Worm (Caenorhabditis elegans) whole organism, mixed stage, embryonic: ENCODE results near the gene clec-175.

Source experiments
- M03D4.4 ChIP-seq: sonication (generic microtip); optimal IDR thresholded peaks from 2 replicates; lab custom pipeline; 2017; ENCODE audit warnings: mild to moderate bottlenecking, missing genetic modification characterization, missing compliant biosample characterization
- bed-3 ChIP-seq: fragments of 200-800 bp; sonication (Bioruptor generic); optimal IDR thresholded peaks from 3 replicates; lab custom pipeline; 2018; ENCODE audit warnings: mild to moderate bottlenecking, missing genetic modification characterization, moderate library complexity, missing compliant biosample characterization
- blmp-1 ChIP-seq: fragments of 150-350 bp; optimal IDR thresholded peaks from 2 replicates; lab custom pipeline; 2014; ENCODE audit warnings: missing biosample characterization, missing genetic modification characterization
- ceh-43 ChIP-seq: fragments of 200-800 bp; sonication (Bioruptor generic); optimal IDR thresholded peaks from 2 replicates; lab custom pipeline; 2018; ENCODE audit warnings: mild to moderate bottlenecking, missing genetic modification characterization, moderate library complexity, missing compliant biosample characterization
- ceh-83 ChIP-seq: fragments of 200-800 bp; sonication (Bioruptor generic); optimal IDR thresholded peaks from 2 replicates; lab custom pipeline; 2018; ENCODE audit warnings: mild to moderate bottlenecking, missing genetic modification characterization, missing compliant biosample characterization
- ces-1 ChIP-seq: fragments of 150-350 bp; optimal IDR thresholded peaks from 2 replicates; lab custom pipeline; 2014; ENCODE audit warnings: missing biosample characterization, missing genetic modification reagents, missing genetic modification characterization
- cnd-1 ChIP-seq: fragments of 200-800 bp; sonication (Bioruptor generic); optimal IDR thresholded peaks from 2 replicates; lab custom pipeline; 2018; ENCODE audit warnings: mild to moderate bottlenecking, missing genetic modification characterization, missing compliant biosample characterization
- drap-1 ChIP-seq: fragments of 200-800 bp; sonication (Bioruptor generic); optimal IDR thresholded peaks from 3 replicates; lab custom pipeline; 2018; ENCODE audit warnings: mild to moderate bottlenecking, missing genetic modification characterization, missing compliant biosample characterization
- elt-1 ChIP-seq: sonication (generic microtip); optimal IDR thresholded peaks from 2 replicates; lab custom pipeline; 2017; ENCODE audit warnings: missing genetic modification characterization, mild to moderate bottlenecking, missing compliant biosample characterization, antibody characterized with exemption, moderate library complexity, borderline replicate concordance; ENCODE audit not compliant: insufficient read depth
- elt-3 ChIP-seq: fragments of 150-350 bp; optimal IDR thresholded peaks from 2 replicates; lab custom pipeline; 2014; ENCODE audit warnings: missing biosample characterization, missing genetic modification characterization
- flh-1 ChIP-seq: fragments of 200-800 bp; sonication (Bioruptor generic); optimal IDR thresholded peaks from 2 replicates; lab custom pipeline; 2018; ENCODE audit warnings: mild to moderate bottlenecking, missing genetic modification characterization, moderate library complexity, missing compliant biosample characterization
- hlh-1 ChIP-seq: fragments of 150-350 bp; optimal IDR thresholded peaks from 2 replicates; lab custom pipeline; 2014; ENCODE audit warnings: missing biosample characterization, missing genetic modification reagents, missing genetic modification characterization
- lin-13 ChIP-seq: fragments of 150-350 bp; optimal IDR thresholded peaks from 2 replicates; lab custom pipeline; 2014; ENCODE audit warnings: missing biosample characterization, missing genetic modification characterization
- lsy-2 ChIP-seq: fragments of 150-350 bp; optimal IDR thresholded peaks from 2 replicates; lab custom pipeline; 2014; ENCODE audit warnings: missing biosample characterization, missing genetic modification characterization
- mls-2 ChIP-seq: sonication (generic microtip); optimal IDR thresholded peaks from 2 replicates; lab custom pipeline; 2016; ENCODE audit warnings: mild to moderate bottlenecking, missing genetic modification characterization, moderate library complexity, missing compliant biosample characterization
- nhr-12 ChIP-seq: fragments of 150-350 bp; optimal IDR thresholded peaks from 2 replicates; lab custom pipeline; 2014; ENCODE audit warnings: missing biosample characterization, missing genetic modification characterization
- nhr-2 ChIP-seq: fragments of 150-350 bp; optimal IDR thresholded peaks from 2 replicates; lab custom pipeline; 2014; ENCODE audit warnings: missing biosample characterization, missing genetic modification characterization
- nhr-237 ChIP-seq: fragments of 150-350 bp; optimal IDR thresholded peaks from 2 replicates; lab custom pipeline; 2014; ENCODE audit warnings: missing biosample characterization, missing genetic modification characterization
- nhr-76 ChIP-seq: sonication (generic microtip); optimal IDR thresholded peaks from 2 replicates; lab custom pipeline; 2017; ENCODE audit warnings: missing biosample characterization, missing genetic modification characterization
- pha-4 ChIP-seq: fragments of 150-350 bp; optimal IDR thresholded peaks from 2 replicates; lab custom pipeline; 2018; ENCODE audit warnings: missing biosample characterization, missing genetic modification reagents, missing genetic modification characterization
- sem-2 ChIP-seq: fragments of 200-800 bp; sonication (Bioruptor generic); optimal IDR thresholded peaks from 2 replicates; lab custom pipeline; 2018; ENCODE audit warnings: mild to moderate bottlenecking, missing genetic modification characterization, missing compliant biosample characterization
- snpc-4 ChIP-seq: fragments of 150-350 bp; optimal IDR thresholded peaks from 2 replicates; lab custom pipeline; 2014; ENCODE audit warnings: missing biosample characterization, missing genetic modification characterization
- sptf-1 ChIP-seq: sonication (generic microtip); optimal IDR thresholded peaks from 2 replicates; lab custom pipeline; 2017; ENCODE audit warnings: mild to moderate bottlenecking, missing genetic modification characterization, moderate library complexity, missing compliant biosample characterization
- tbx-8 ChIP-seq: fragments of 200-800 bp; sonication (Bioruptor generic); optimal IDR thresholded peaks from 2 replicates; lab custom pipeline; 2018; ENCODE audit warnings: mild to moderate bottlenecking, missing genetic modification characterization, moderate library complexity, missing compliant biosample characterization
- unc-120 ChIP-seq: sonication (generic microtip); optimal IDR thresholded peaks from 2 replicates; lab custom pipeline; 2017; ENCODE audit warnings: missing genetic modification characterization, missing compliant biosample characterization; ENCODE audit not compliant: poor library complexity, severe bottlenecking
- zip-8 ChIP-seq: fragments of 150-350 bp; optimal IDR thresholded peaks from 2 replicates; lab custom pipeline; 2014; ENCODE audit warnings: missing biosample characterization, missing genetic modification characterization
- ztf-11 ChIP-seq: fragments of 150-350 bp; optimal IDR thresholded peaks from 2 replicates; lab custom pipeline; 2014; ENCODE audit warnings: missing biosample characterization, missing genetic modification characterization

The clec-175 gene

ce11 chrIV:4465184-4465583, 43.1 kb downstream of the clec-175 start, which contains the start of gene M01H9.5:
TSS of gene M01H9.5 (plus strand) at chrIV:4465484.
- TF ChIP-seq nhr-2 (tag; lab: Kevin White, UChicago), result no peak
- TF ChIP-seq nhr-237, result no peak
- TF ChIP-seq nhr-12 (tag; lab: Kevin White, UChicago), result no peak
- TF ChIP-seq ztf-11, result no peak
- TF ChIP-seq lsy-2 (tag; lab: Kevin White, UChicago), result no peak
- no peak for TF ChIP-seq blmp-1 (tag; lab: Kevin White, UChicago)
- TF ChIP-seq mls-2, result no peak
- TF ChIP-seq snpc-4 (tag; lab: Kevin White, UChicago), result no peak
- TF ChIP-seq pha-4 (tag; lab: Kevin White, UChicago), result no peak
- TF ChIP-seq flh-1 (GFP tag; lab: Kevin White, UChicago), result no peak
- TF ChIP-seq zip-8 (tag; lab: Kevin White, UChicago), result no peak

- peak; percentile 6 for TF ChIP-seq ceh-83 (GFP tag; lab: Kevin White, UChicago)
- no peak for TF ChIP-seq cnd-1 (tag; lab: Kevin White, UChicago)
- TF ChIP-seq sem-2 (GFP tag; lab: Kevin White, UChicago), result no peak
- TF ChIP-seq bed-3 (GFP tag; lab: Kevin White, UChicago), result no peak
Observed at ce11 chrIV:4468046-4468727, 46.1 kb downstream of the clec-175 start.

DNA sequence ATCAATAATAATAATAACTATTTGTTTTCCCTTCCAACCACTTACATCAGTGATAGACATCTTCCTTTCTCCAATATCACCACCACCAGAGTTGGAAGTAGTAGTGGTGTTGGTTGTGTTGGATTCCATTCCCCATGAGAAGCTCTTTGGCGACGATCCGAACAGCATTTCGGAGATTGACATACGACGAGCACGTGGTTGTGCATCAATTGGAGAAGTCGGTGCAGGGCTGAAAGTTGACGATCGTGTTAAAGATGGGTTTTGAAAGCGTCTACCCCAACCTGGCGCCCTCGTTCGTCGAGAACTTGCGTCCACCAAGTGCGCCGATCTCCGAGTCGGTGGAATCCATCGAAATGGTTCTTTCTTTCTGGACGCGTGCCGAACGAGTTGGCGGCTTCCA, 46.9 kb downstream of the clec-175 start:
- no peak for TF ChIP-seq nhr-12 (tag; lab: Kevin White, UChicago)
- TF ChIP-seq lsy-2 (tag; lab: Kevin White, UChicago), result no peak
- TF ChIP-seq sem-2 (GFP tag; lab: Kevin White, UChicago), result no peak
- no peak for TF ChIP-seq flh-1 (GFP tag; lab: Kevin White, UChicago)
- TF ChIP-seq nhr-2 (tag; lab: Kevin White, UChicago), result no peak
- TF ChIP-seq nhr-237, result no peak
- no peak for TF ChIP-seq mls-2
- TF ChIP-seq elt-1 (tag; lab: Kevin White, UChicago), result no peak
- TF ChIP-seq M03D4.4 (tag; lab: Kevin White, UChicago), result no peak
- TF ChIP-seq ztf-11, result no peak
- no peak for TF ChIP-seq tbx-8 (GFP tag; lab: Kevin White, UChicago)

- TF ChIP-seq sem-2 (GFP tag; lab: Kevin White, UChicago) (peak; percentile 5), tbx-8 (GFP tag; lab: Kevin White, UChicago) (no peak), sptf-1 (tag; lab: Kevin White, UChicago) (no peak), lin-13 (tag; lab: Kevin White, UChicago) (no peak), hlh-1 (tag; lab: Kevin White, UChicago) (peak; percentile 45), nhr-237 (no peak), snpc-4 (tag; lab: Kevin White, UChicago) (no peak), unc-120 (no peak), nhr-2 (tag; lab: Kevin White, UChicago) (no peak), pha-4 (tag; lab: Kevin White, UChicago) (peak; percentile 50), nhr-76 (tag; lab: Kevin White, UChicago) (no peak), drap-1 (GFP tag; lab: Kevin White, UChicago) (peak; percentile 30), ces-1 (GFP tag; lab: Kevin White, UChicago) (no peak)
Observed at ce11 chrIV:4469770-4470709, 47.9 kb downstream of the clec-175 start.

ce11 chrIV:4470885-4471772, 49.0 kb downstream of the clec-175 start:
- no peak for TF ChIP-seq nhr-12 (tag; lab: Kevin White, UChicago)
- TF ChIP-seq sptf-1 (tag; lab: Kevin White, UChicago), result no peak
- TF ChIP-seq elt-1 (tag; lab: Kevin White, UChicago), result no peak
- TF ChIP-seq ztf-11, result no peak
- TF ChIP-seq nhr-2 (tag; lab: Kevin White, UChicago), result no peak
- TF ChIP-seq drap-1 (GFP tag; lab: Kevin White, UChicago), result no peak
- no peak for TF ChIP-seq lin-13 (tag; lab: Kevin White, UChicago)
- no peak for TF ChIP-seq flh-1 (GFP tag; lab: Kevin White, UChicago)
- no peak for TF ChIP-seq mls-2
- TF ChIP-seq lsy-2 (tag; lab: Kevin White, UChicago), result no peak
- no peak for TF ChIP-seq sem-2 (GFP tag; lab: Kevin White, UChicago)
- no peak for TF ChIP-seq zip-8 (tag; lab: Kevin White, UChicago)
- no peak for TF ChIP-seq elt-3 (tag; lab: Kevin White, UChicago)
- no peak for TF ChIP-seq ceh-43 (GFP tag; lab: Kevin White, UChicago)
- no peak for TF ChIP-seq bed-3 (GFP tag; lab: Kevin White, UChicago)
